Worm (Caenorhabditis elegans) whole organism, mixed stage, embryonic: ENCODE results near the gene T14G8.6.

Source experiments
- M03D4.4 ChIP-seq: sonication (generic microtip); optimal IDR thresholded peaks from 2 replicates; lab custom pipeline; 2017; ENCODE audit warnings: mild to moderate bottlenecking, missing genetic modification characterization, missing compliant biosample characterization
- bed-3 ChIP-seq: fragments of 200-800 bp; sonication (Bioruptor generic); optimal IDR thresholded peaks from 3 replicates; lab custom pipeline; 2018; ENCODE audit warnings: mild to moderate bottlenecking, missing genetic modification characterization, moderate library complexity, missing compliant biosample characterization
- blmp-1 ChIP-seq: fragments of 150-350 bp; optimal IDR thresholded peaks from 2 replicates; lab custom pipeline; 2014; ENCODE audit warnings: missing biosample characterization, missing genetic modification characterization
- ceh-39 ChIP-seq: fragments of 150-350 bp; optimal IDR thresholded peaks from 2 replicates; lab custom pipeline; 2014; ENCODE audit warnings: missing biosample characterization, missing genetic modification characterization
- ceh-83 ChIP-seq: fragments of 200-800 bp; sonication (Bioruptor generic); optimal IDR thresholded peaks from 2 replicates; lab custom pipeline; 2018; ENCODE audit warnings: mild to moderate bottlenecking, missing genetic modification characterization, missing compliant biosample characterization
- ces-1 ChIP-seq: fragments of 150-350 bp; optimal IDR thresholded peaks from 2 replicates; lab custom pipeline; 2014; ENCODE audit warnings: missing biosample characterization, missing genetic modification reagents, missing genetic modification characterization
- cnd-1 ChIP-seq: fragments of 200-800 bp; sonication (Bioruptor generic); optimal IDR thresholded peaks from 2 replicates; lab custom pipeline; 2018; ENCODE audit warnings: mild to moderate bottlenecking, missing genetic modification characterization, missing compliant biosample characterization
- drap-1 ChIP-seq: fragments of 200-800 bp; sonication (Bioruptor generic); optimal IDR thresholded peaks from 3 replicates; lab custom pipeline; 2018; ENCODE audit warnings: mild to moderate bottlenecking, missing genetic modification characterization, missing compliant biosample characterization
- elt-3 ChIP-seq: fragments of 150-350 bp; optimal IDR thresholded peaks from 2 replicates; lab custom pipeline; 2014; ENCODE audit warnings: missing biosample characterization, missing genetic modification characterization
- ham-2 ChIP-seq: fragments of 200-800 bp; sonication (Bioruptor generic); optimal IDR thresholded peaks from 2 replicates; lab custom pipeline; 2018; ENCODE audit warnings: mild to moderate bottlenecking, missing genetic modification characterization, missing compliant biosample characterization
- hlh-1 ChIP-seq: fragments of 150-350 bp; optimal IDR thresholded peaks from 2 replicates; lab custom pipeline; 2014; ENCODE audit warnings: missing biosample characterization, missing genetic modification reagents, missing genetic modification characterization
- lin-13 ChIP-seq: fragments of 150-350 bp; optimal IDR thresholded peaks from 2 replicates; lab custom pipeline; 2014; ENCODE audit warnings: missing biosample characterization, missing genetic modification characterization
- lin-32 ChIP-seq: fragments of 200-800 bp; sonication (Bioruptor generic); optimal IDR thresholded peaks from 2 replicates; lab custom pipeline; 2018; ENCODE audit warnings: mild to moderate bottlenecking, missing genetic modification characterization, missing compliant biosample characterization
- lsy-2 ChIP-seq: fragments of 150-350 bp; optimal IDR thresholded peaks from 2 replicates; lab custom pipeline; 2014; ENCODE audit warnings: missing biosample characterization, missing genetic modification characterization
- mep-1 ChIP-seq: fragments of 150-350 bp; optimal IDR thresholded peaks from 2 replicates; lab custom pipeline; 2017; ENCODE audit warnings: missing biosample characterization, missing genetic modification reagents, missing genetic modification characterization, inconsistent platforms
- mls-2 ChIP-seq: sonication (generic microtip); optimal IDR thresholded peaks from 2 replicates; lab custom pipeline; 2016; ENCODE audit warnings: mild to moderate bottlenecking, missing genetic modification characterization, moderate library complexity, missing compliant biosample characterization
- nhr-12 ChIP-seq: fragments of 150-350 bp; optimal IDR thresholded peaks from 2 replicates; lab custom pipeline; 2014; ENCODE audit warnings: missing biosample characterization, missing genetic modification characterization
- nhr-2 ChIP-seq: fragments of 150-350 bp; optimal IDR thresholded peaks from 2 replicates; lab custom pipeline; 2014; ENCODE audit warnings: missing biosample characterization, missing genetic modification characterization
- nhr-237 ChIP-seq: fragments of 150-350 bp; optimal IDR thresholded peaks from 2 replicates; lab custom pipeline; 2014; ENCODE audit warnings: missing biosample characterization, missing genetic modification characterization
- nhr-28 ChIP-seq: fragments of 150-350 bp; optimal IDR thresholded peaks from 2 replicates; lab custom pipeline; 2014; ENCODE audit warnings: missing biosample characterization, missing genetic modification characterization
- nhr-76 ChIP-seq: sonication (generic microtip); optimal IDR thresholded peaks from 2 replicates; lab custom pipeline; 2017; ENCODE audit warnings: missing biosample characterization, missing genetic modification characterization
- pha-4 ChIP-seq: fragments of 150-350 bp; optimal IDR thresholded peaks from 2 replicates; lab custom pipeline; 2018; ENCODE audit warnings: missing biosample characterization, missing genetic modification reagents, missing genetic modification characterization
- sem-2 ChIP-seq: fragments of 200-800 bp; sonication (Bioruptor generic); optimal IDR thresholded peaks from 2 replicates; lab custom pipeline; 2018; ENCODE audit warnings: mild to moderate bottlenecking, missing genetic modification characterization, missing compliant biosample characterization
- snpc-4 ChIP-seq: fragments of 150-350 bp; optimal IDR thresholded peaks from 2 replicates; lab custom pipeline; 2014; ENCODE audit warnings: missing biosample characterization, missing genetic modification characterization
- sptf-1 ChIP-seq: sonication (generic microtip); optimal IDR thresholded peaks from 2 replicates; lab custom pipeline; 2017; ENCODE audit warnings: mild to moderate bottlenecking, missing genetic modification characterization, moderate library complexity, missing compliant biosample characterization
- tbx-8 ChIP-seq: fragments of 200-800 bp; sonication (Bioruptor generic); optimal IDR thresholded peaks from 2 replicates; lab custom pipeline; 2018; ENCODE audit warnings: mild to moderate bottlenecking, missing genetic modification characterization, moderate library complexity, missing compliant biosample characterization
- unc-120 ChIP-seq: sonication (generic microtip); optimal IDR thresholded peaks from 2 replicates; lab custom pipeline; 2017; ENCODE audit warnings: missing genetic modification characterization, missing compliant biosample characterization; ENCODE audit not compliant: poor library complexity, severe bottlenecking
- unc-39 ChIP-seq: fragments of 150-350 bp; optimal IDR thresholded peaks from 2 replicates; lab custom pipeline; 2014; ENCODE audit warnings: missing biosample characterization, missing genetic modification characterization
- unc-62 ChIP-seq: fragments of 150-350 bp; optimal IDR thresholded peaks from 2 replicates; lab custom pipeline; 2014; ENCODE audit warnings: missing biosample characterization, missing genetic modification reagents, missing genetic modification characterization
- zip-8 ChIP-seq: fragments of 150-350 bp; optimal IDR thresholded peaks from 2 replicates; lab custom pipeline; 2014; ENCODE audit warnings: missing biosample characterization, missing genetic modification characterization
- ztf-11 ChIP-seq: fragments of 150-350 bp; optimal IDR thresholded peaks from 2 replicates; lab custom pipeline; 2014; ENCODE audit warnings: missing biosample characterization, missing genetic modification characterization

T14G8.6 gene

DNA sequence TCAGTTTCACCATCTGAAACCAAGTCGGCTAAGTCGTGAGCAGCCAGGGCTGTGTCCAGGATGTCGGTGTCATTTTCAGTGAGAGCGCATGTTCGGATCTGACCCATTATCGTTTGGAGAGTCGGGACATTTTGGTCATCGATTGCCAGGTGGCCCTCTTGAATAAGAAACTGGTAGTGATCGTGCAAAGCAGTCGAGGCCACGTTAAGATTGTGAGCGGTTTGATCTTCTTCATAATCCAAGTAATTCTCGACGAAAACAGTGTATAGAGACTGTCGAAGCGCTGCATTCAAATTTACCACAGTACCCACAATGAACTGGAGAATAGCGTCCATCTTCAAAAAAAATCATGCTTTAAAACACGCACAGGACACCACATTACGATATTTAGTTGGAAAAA, at the start of gene T14G8.6:
Gene T14G8.6 (minus strand): TSS at position 338 of the 400 bp plus-strand sequence.
- TF ChIP-seq snpc-4 (tag; lab: Kevin White, UChicago) (no peak), pha-4 (tag; lab: Kevin White, UChicago) (no peak)

DNA sequence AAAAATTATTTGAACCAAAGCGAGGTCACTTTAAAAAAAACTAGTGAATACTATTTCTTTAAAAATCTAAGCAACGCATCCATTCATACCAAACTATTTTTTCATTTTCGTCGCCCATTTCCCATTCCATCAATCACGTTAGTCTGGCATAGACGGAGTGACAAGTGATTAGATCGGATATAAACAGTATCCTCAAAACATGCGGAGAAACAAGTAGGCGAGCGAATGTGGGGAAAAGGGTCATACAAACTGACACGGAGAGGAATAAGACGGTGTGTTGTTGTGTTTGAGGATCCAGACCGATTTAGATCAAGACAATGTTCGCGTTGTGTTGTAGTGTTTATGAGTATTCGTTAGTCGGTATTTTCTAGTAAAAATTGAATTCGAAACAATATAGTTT, 49.8 kb upstream of the T14G8.6 start:
- TF ChIP-seq unc-62 (GFP tag; lab: Kevin White, UChicago), result peak; percentile 61
- TF ChIP-seq blmp-1 (tag; lab: Kevin White, UChicago), result no peak

- TF ChIP-seq unc-39 (tag; lab: Kevin White, UChicago) (no peak), ztf-11 (tag; lab: Kevin White, UChicago) (no peak), ceh-83 (GFP tag; lab: Kevin White, UChicago) (no peak), lin-32 (GFP tag; lab: Kevin White, UChicago) (no peak), unc-120 (tag; lab: Kevin White, UChicago) (no peak), elt-3 (tag; lab: Kevin White, UChicago) (no peak), ces-1 (GFP tag; lab: Kevin White, UChicago) (no peak), drap-1 (GFP tag; lab: Kevin White, UChicago) (no peak), zip-8 (no peak), hlh-1 (tag; lab: Kevin White, UChicago) (no peak), lin-13 (tag; lab: Kevin White, UChicago) (no peak), nhr-237 (no peak), blmp-1 (tag; lab: Kevin White, UChicago) (no peak), ceh-39 (tag; lab: Kevin White, UChicago) (no peak), tbx-8 (GFP tag; lab: Kevin White, UChicago) (no peak), nhr-2 (tag; lab: Kevin White, UChicago) (no peak)
- TF ChIP-seq, all 35 proteins: peak for 0
Observed at ce11 chrX:12911235-12911634, 48.6 kb upstream of the T14G8.6 start.

DNA sequence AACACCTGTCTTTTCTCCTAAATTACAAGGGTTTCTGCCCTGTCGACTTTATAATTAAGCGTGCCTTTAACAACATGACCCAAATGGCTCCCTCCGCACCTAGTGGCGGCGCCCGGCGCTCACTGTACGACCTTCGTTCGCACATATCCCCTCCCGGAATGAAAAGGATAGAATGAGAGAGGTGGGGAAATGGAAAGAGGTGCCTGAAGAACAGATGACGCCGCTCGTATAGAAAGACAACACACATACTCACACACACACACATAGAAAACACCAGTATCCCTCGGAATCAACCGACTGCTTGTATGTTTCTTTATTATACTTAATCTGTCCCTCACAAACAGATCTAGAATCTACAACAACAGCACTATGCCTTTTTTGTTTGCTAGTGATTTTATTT, 47.3 kb upstream of the T14G8.6 start:
- no peak for TF ChIP-seq lin-32 (GFP tag; lab: Kevin White, UChicago)
- TF ChIP-seq unc-62 (GFP tag; lab: Kevin White, UChicago), result no peak
- peak; percentile 85 for TF ChIP-seq hlh-1 (tag; lab: Kevin White, UChicago)
- TF ChIP-seq unc-120 (tag; lab: Kevin White, UChicago), result peak; percentile 31

ce11 chrX:12908715-12909114, 46.1 kb upstream of the T14G8.6 start:
- no peak for TF ChIP-seq hlh-1 (tag; lab: Kevin White, UChicago)
- TF ChIP-seq nhr-237, result no peak
- TF ChIP-seq snpc-4 (tag; lab: Kevin White, UChicago), result no peak
- no peak for TF ChIP-seq nhr-28 (tag; lab: Kevin White, UChicago)
- no peak for TF ChIP-seq lsy-2
- TF ChIP-seq nhr-12, result no peak
- TF ChIP-seq bed-3 (GFP tag; lab: Kevin White, UChicago), result no peak
- no peak for TF ChIP-seq zip-8
- TF ChIP-seq unc-120 (tag; lab: Kevin White, UChicago), result no peak
- no peak for TF ChIP-seq mls-2
- TF ChIP-seq sem-2 (GFP tag; lab: Kevin White, UChicago), result no peak
- no peak for TF ChIP-seq ceh-83 (GFP tag; lab: Kevin White, UChicago)
- no peak for TF ChIP-seq ham-2 (GFP tag; lab: Kevin White, UChicago)
- no peak for TF ChIP-seq blmp-1 (tag; lab: Kevin White, UChicago)
- no peak for TF ChIP-seq nhr-76 (tag; lab: Kevin White, UChicago)

DNA sequence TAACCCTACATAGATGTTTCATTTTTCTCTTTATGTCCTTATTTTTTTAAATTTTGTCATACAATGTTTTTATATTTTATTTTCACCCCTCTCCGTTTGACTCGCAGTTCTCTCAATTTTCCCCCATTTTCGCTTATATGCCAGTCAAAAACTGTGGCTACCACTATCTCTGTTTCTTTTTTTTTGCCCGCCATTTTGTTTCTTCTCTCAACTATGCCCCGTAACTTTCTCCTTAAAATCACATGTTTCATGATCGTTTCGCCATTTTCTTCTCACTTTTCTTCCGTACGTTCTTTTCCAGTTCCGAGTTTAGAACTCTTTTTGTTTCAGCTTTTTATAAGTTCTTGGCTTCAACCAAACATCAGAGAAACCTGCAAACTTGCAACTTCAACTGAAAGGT, 44.9 kb upstream of the T14G8.6 start, which contains the start of gene pqn-18:
Gene pqn-18 (plus strand): TSS at position 331 of the 400 bp plus-strand sequence.
- TF ChIP-seq sem-2 (GFP tag; lab: Kevin White, UChicago), result no peak
- no peak for TF ChIP-seq nhr-28 (tag; lab: Kevin White, UChicago)
- TF ChIP-seq unc-120 (tag; lab: Kevin White, UChicago), result no peak
- TF ChIP-seq, all 35 proteins: peak for 0

ce11 chrX:12903810-12904209, 41.2 kb upstream of the T14G8.6 start:
- TF ChIP-seq M03D4.4 (tag; lab: Kevin White, UChicago) (no peak), ceh-83 (GFP tag; lab: Kevin White, UChicago) (no peak), hlh-1 (tag; lab: Kevin White, UChicago) (no peak), sptf-1 (tag; lab: Kevin White, UChicago) (no peak), cnd-1 (tag; lab: Kevin White, UChicago) (no peak), nhr-2 (tag; lab: Kevin White, UChicago) (no peak), nhr-28 (tag; lab: Kevin White, UChicago) (no peak), ham-2 (GFP tag; lab: Kevin White, UChicago) (no peak), lin-32 (GFP tag; lab: Kevin White, UChicago) (no peak), ces-1 (GFP tag; lab: Kevin White, UChicago) (peak; percentile 2), mep-1 (tag; lab: Kevin White, UChicago) (peak; percentile 39), pha-4 (tag; lab: Kevin White, UChicago) (no peak), bed-3 (GFP tag; lab: Kevin White, UChicago) (no peak), elt-3 (tag; lab: Kevin White, UChicago) (no peak), nhr-237 (no peak), tbx-8 (GFP tag; lab: Kevin White, UChicago) (no peak)
